Worm (Caenorhabditis elegans) whole organism, L4/young adult: ENCODE results near the gene fipr-11.

Experiments used
- W03F9.2 ChIP-seq: fragments of 150-350 bp; optimal IDR thresholded peaks from 2 replicates; lab custom pipeline; 2014; ENCODE audit warnings: missing biosample characterization, missing genetic modification characterization
- dao-5 ChIP-seq: sonication (generic microtip); optimal IDR thresholded peaks from 2 replicates; lab custom pipeline; 2016; ENCODE audit warnings: missing genotype, missing genetic modification characterization, moderate library complexity, missing compliant biosample characterization

DNA sequence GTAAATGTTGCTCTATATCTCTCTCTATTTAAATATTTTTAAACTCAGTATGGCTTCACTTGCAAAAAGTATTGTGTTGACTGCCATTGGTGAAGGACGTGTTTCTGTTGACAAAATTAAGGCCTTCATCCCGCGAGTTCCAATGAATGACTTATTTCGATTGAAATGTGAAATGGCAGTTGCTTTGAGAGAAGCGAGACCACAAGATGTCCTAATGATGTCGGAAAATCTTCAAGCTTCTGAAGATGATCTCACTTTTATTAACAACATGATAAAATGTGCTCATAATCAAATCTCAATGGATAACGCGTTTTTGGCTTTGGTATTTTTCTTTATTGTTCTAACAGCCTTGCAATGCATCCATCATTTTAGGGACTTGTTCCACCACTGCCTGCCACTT, 15.3 kb upstream of the fipr-11 start, which contains the start of gene ceh-75:
- TF ChIP-seq W03F9.2 (tag; lab: Kevin White, UChicago) (no peak), dao-5 (tag; lab: Kevin White, UChicago) (no peak)
